Worm (Caenorhabditis elegans) whole organism, L4 larva: ENCODE results near the gene C16A3.2.

Experiments used
- F26F4.8 ChIP-seq: fragments of 200-800 bp; sonication (Bioruptor generic); conservative IDR thresholded peaks from 2 replicates; pipeline ENCODE4 v1.3.6; 2022; ENCODE audit warnings: missing genetic modification characterization, missing compliant biosample characterization
- R02D3.7 ChIP-seq: fragments of 150-350 bp; sonication (generic microtip); optimal IDR thresholded peaks from 3 replicates; lab custom pipeline; 2014; ENCODE audit warnings: missing biosample characterization, missing genetic modification characterization
- T20F7.1 ChIP-seq: fragments of 200-800 bp; sonication (Bioruptor generic); optimal IDR thresholded peaks from 2 replicates; lab custom pipeline; 2018; ENCODE audit warnings: mild to moderate bottlenecking, missing genetic modification characterization, missing compliant biosample characterization
- Y48G9A.11 ChIP-seq: fragments of 200-800 bp; sonication (Bioruptor generic); IDR thresholded peaks from 2 replicates; pipeline ENCODE4 v1.3.6; 2022; ENCODE audit warnings: missing genetic modification reagents, missing genetic modification characterization, missing compliant biosample characterization
- Y75B8A.6 ChIP-seq: fragments of 200-800 bp; sonication (Bioruptor generic); IDR thresholded peaks from 2 replicates; pipeline ENCODE4 v1.3.6; 2022; ENCODE audit warnings: missing genetic modification reagents, missing genetic modification characterization, missing compliant biosample characterization
- aha-1 ChIP-seq: fragments of 150-350 bp; peaks from one replicate; lab custom pipeline; 2014; ENCODE audit warnings: missing biosample characterization, missing genetic modification characterization
- ama-1 ChIP-seq: fragments of 150-350 bp; optimal IDR thresholded peaks from 2 replicates; lab custom pipeline; 2014; ENCODE audit warnings: inconsistent platforms, mixed read lengths
- arid-1 ChIP-seq: fragments of 200-800 bp; sonication (Bioruptor generic); conservative IDR thresholded peaks from 2 replicates; pipeline ENCODE4 v1.3.6; 2022; ENCODE audit warnings: missing genetic modification reagents, missing genetic modification characterization, missing compliant biosample characterization
- attf-4 ChIP-seq: sonication (generic microtip); optimal IDR thresholded peaks from 3 replicates; lab custom pipeline; 2017; ENCODE audit warnings: missing biosample characterization, missing genetic modification characterization
- ceh-28 ChIP-seq: fragments of 150-350 bp; optimal IDR thresholded peaks from 2 replicates; lab custom pipeline; 2014; ENCODE audit warnings: missing biosample characterization, missing genetic modification reagents, missing genetic modification characterization
- ceh-44 ChIP-seq: fragments of 200-800 bp; sonication (Bioruptor generic); IDR thresholded peaks from 2 replicates; pipeline ENCODE4 v1.3.6; 2022; ENCODE audit warnings: missing genetic modification reagents, missing genetic modification characterization, missing compliant biosample characterization
- cey-2 ChIP-seq: sonication (generic microtip); optimal IDR thresholded peaks from 3 replicates; lab custom pipeline; 2017; ENCODE audit warnings: missing genetic modification characterization, mild to moderate bottlenecking, missing compliant biosample characterization, antibody characterized with exemption, borderline replicate concordance; ENCODE audit not compliant: insufficient read depth
- ctbp-1 ChIP-seq: fragments of 200-800 bp; sonication (Bioruptor generic); IDR thresholded peaks from 2 replicates; pipeline ENCODE4 v1.3.6; 2022; ENCODE audit warnings: missing genetic modification reagents, missing genetic modification characterization, missing compliant biosample characterization
- daf-8 ChIP-seq: fragments of 200-800 bp; sonication (Bioruptor generic); IDR thresholded peaks from 2 replicates; pipeline ENCODE4 v1.3.6; 2022; ENCODE audit warnings: missing genetic modification characterization, missing compliant biosample characterization
- dmd-6 ChIP-seq: fragments of 200-800 bp; sonication (Bioruptor generic); IDR thresholded peaks from 2 replicates; pipeline ENCODE4 v1.3.6; 2022; ENCODE audit warnings: missing genetic modification reagents, missing genetic modification characterization, missing compliant biosample characterization
- dmd-9 ChIP-seq: fragments of 200-800 bp; sonication (Bioruptor generic); IDR thresholded peaks from 2 replicates; pipeline ENCODE4 v1.3.6; 2022; ENCODE audit warnings: missing genetic modification reagents, missing genetic modification characterization, missing compliant biosample characterization
- duxl-1 ChIP-seq: sonication (generic microtip); optimal IDR thresholded peaks from 2 replicates; lab custom pipeline; 2016; ENCODE audit warnings: mild to moderate bottlenecking, missing genetic modification characterization, moderate library complexity, missing compliant biosample characterization; ENCODE audit not compliant: poor library complexity
- dve-1 ChIP-seq: sonication (generic microtip); optimal IDR thresholded peaks from 2 replicates; lab custom pipeline; 2017; ENCODE audit warnings: antibody characterized with exemption, mild to moderate bottlenecking, missing genetic modification characterization, missing compliant biosample characterization; ENCODE audit not compliant: insufficient read depth
- gei-8 ChIP-seq: fragments of 200-800 bp; sonication (Bioruptor generic); optimal IDR thresholded peaks from 2 replicates; lab custom pipeline; 2018; ENCODE audit warnings: mild to moderate bottlenecking, missing genetic modification characterization, missing compliant biosample characterization
- hif-1 ChIP-seq, 2 experiments: sonication (generic microtip); optimal IDR thresholded peaks; 2 replicates each; lab custom pipeline; 2016 to 2017; ENCODE audit warnings: missing compliant biosample characterization in 2 of 2, missing genetic modification characterization in 2 of 2, missing genetic modification reagents in 2 of 2, missing genotype in 2 of 2, mild to moderate bottlenecking in 1 of 2
- hmg-1.1 ChIP-seq: fragments of 200-800 bp; sonication (Bioruptor generic); IDR thresholded peaks from 2 replicates; pipeline ENCODE4 v1.3.6; 2022; ENCODE audit warnings: missing genetic modification reagents, missing genetic modification characterization, missing compliant biosample characterization
- jun-1 ChIP-seq: fragments of 150-350 bp; optimal IDR thresholded peaks from 2 replicates; lab custom pipeline; 2014; ENCODE audit warnings: missing biosample characterization, missing genetic modification reagents, missing genetic modification characterization
- lim-7 ChIP-seq: fragments of 200-800 bp; sonication (Bioruptor generic); IDR thresholded peaks from 2 replicates; pipeline ENCODE4 v1.3.6; 2022; ENCODE audit warnings: missing genetic modification characterization, missing compliant biosample characterization
- lin-1 ChIP-seq: fragments of 200-800 bp; sonication (Bioruptor generic); IDR thresholded peaks from 2 replicates; pipeline ENCODE4 v1.3.6; 2022; ENCODE audit warnings: missing genetic modification reagents, missing genetic modification characterization, missing compliant biosample characterization
- lin-13 ChIP-seq: fragments of 150-350 bp; optimal IDR thresholded peaks from 2 replicates; lab custom pipeline; 2014; ENCODE audit warnings: missing biosample characterization, missing genetic modification reagents, missing genetic modification characterization
- lin-15B ChIP-seq: fragments of 150-350 bp; sonication (generic microtip); optimal IDR thresholded peaks from 3 replicates; lab custom pipeline; 2014; ENCODE audit warnings: missing biosample characterization, missing genetic modification characterization
- lin-29 ChIP-seq: fragments of 200-800 bp; sonication (Bioruptor generic); IDR thresholded peaks from 2 replicates; pipeline ENCODE4 v1.3.6; 2022; ENCODE audit warnings: missing genetic modification reagents, missing genetic modification characterization, missing compliant biosample characterization
- lin-39 ChIP-seq: fragments of 150-350 bp; optimal IDR thresholded peaks from 2 replicates; lab custom pipeline; 2014; ENCODE audit warnings: missing biosample characterization, missing genetic modification reagents, missing genetic modification characterization
- lir-3 ChIP-seq: sonication (generic microtip); optimal IDR thresholded peaks from 2 replicates; lab custom pipeline; 2016; ENCODE audit warnings: mild to moderate bottlenecking, missing genetic modification characterization, missing compliant biosample characterization
- mep-1 ChIP-seq: fragments of 150-350 bp; sonication (generic microtip); optimal IDR thresholded peaks from 3 replicates; lab custom pipeline; 2014; ENCODE audit warnings: missing biosample characterization, missing genetic modification characterization
- mxl-2 ChIP-seq: fragments of 200-800 bp; sonication (Bioruptor generic); conservative IDR thresholded peaks from 2 replicates; pipeline ENCODE4 v1.3.6; 2022; ENCODE audit warnings: missing genetic modification reagents, missing genetic modification characterization, missing compliant biosample characterization
- nhr-102 ChIP-seq: sonication (generic microtip); optimal IDR thresholded peaks from 2 replicates; lab custom pipeline; 2016; ENCODE audit warnings: mild to moderate bottlenecking, missing genetic modification characterization, moderate library complexity, missing compliant biosample characterization
- nhr-11 ChIP-seq: fragments of 150-350 bp; optimal IDR thresholded peaks from 2 replicates; lab custom pipeline; 2014; ENCODE audit warnings: missing biosample characterization, missing genetic modification characterization
- nhr-237 ChIP-seq: sonication (generic microtip); optimal IDR thresholded peaks from 2 replicates; lab custom pipeline; 2017; ENCODE audit warnings: missing biosample characterization, missing genetic modification characterization
- nhr-28 ChIP-seq: fragments of 150-350 bp; optimal IDR thresholded peaks from 2 replicates; lab custom pipeline; 2014; ENCODE audit warnings: missing biosample characterization, missing genetic modification characterization
- nhr-6 ChIP-seq: fragments of 150-350 bp; optimal IDR thresholded peaks from 2 replicates; lab custom pipeline; 2014; ENCODE audit warnings: missing biosample characterization, missing genetic modification characterization
- nhr-77 ChIP-seq: fragments of 150-350 bp; optimal IDR thresholded peaks from 2 replicates; lab custom pipeline; 2014; ENCODE audit warnings: missing biosample characterization, missing genetic modification characterization
- pqm-1 ChIP-seq: sonication (generic microtip); optimal IDR thresholded peaks from 2 replicates; lab custom pipeline; 2017; ENCODE audit warnings: missing biosample characterization, missing genetic modification characterization
- rbr-2 ChIP-seq: sonication (generic microtip); optimal IDR thresholded peaks from 2 replicates; lab custom pipeline; 2016; ENCODE audit warnings: missing genotype, missing genetic modification characterization, missing compliant biosample characterization
- saeg-2 ChIP-seq: fragments of 200-800 bp; sonication (Bioruptor generic); IDR thresholded peaks from 2 replicates; pipeline ENCODE4 v1.3.6; 2022; ENCODE audit warnings: missing genetic modification reagents, missing genetic modification characterization, missing compliant biosample characterization
- snpc-4 ChIP-seq: fragments of 150-350 bp; optimal IDR thresholded peaks from 2 replicates; lab custom pipeline; 2014; ENCODE audit warnings: missing biosample characterization, missing genetic modification characterization
- unc-39 ChIP-seq: sonication (generic microtip); optimal IDR thresholded peaks from 2 replicates; lab custom pipeline; 2017; ENCODE audit warnings: missing biosample characterization, missing genetic modification characterization
- unc-62 ChIP-seq, 3 experiments: fragments of 150-350 bp in 1 of 3; sonication (generic microtip); optimal IDR thresholded peaks in 2 of 3; peaks in 1 of 3; 1 replicate in 1 of 3; 2 replicates in 2 of 3; lab custom pipeline; 2014 to 2017; ENCODE audit warnings: missing biosample characterization in 3 of 3, missing genetic modification characterization in 3 of 3, missing genetic modification reagents in 3 of 3, missing genotype in 1 of 3
- zag-1 ChIP-seq: fragments of 150-350 bp; optimal IDR thresholded peaks from 2 replicates; lab custom pipeline; 2014; ENCODE audit warnings: missing biosample characterization, missing genetic modification characterization
- zfp-2 ChIP-seq: sonication (generic microtip); optimal IDR thresholded peaks from 2 replicates; lab custom pipeline; 2016; ENCODE audit warnings: mild to moderate bottlenecking, missing genetic modification characterization, missing compliant biosample characterization
- zfp-3 ChIP-seq: fragments of 200-800 bp; sonication (Bioruptor generic); conservative IDR thresholded peaks from 2 replicates; pipeline ENCODE4 v1.3.6; 2022; ENCODE audit warnings: missing genetic modification reagents, missing genetic modification characterization, missing compliant biosample characterization
- ztf-11 ChIP-seq: fragments of 150-350 bp; optimal IDR thresholded peaks from 2 replicates; lab custom pipeline; 2014; ENCODE audit warnings: missing biosample characterization, missing genetic modification characterization

Gene C16A3.2

DNA sequence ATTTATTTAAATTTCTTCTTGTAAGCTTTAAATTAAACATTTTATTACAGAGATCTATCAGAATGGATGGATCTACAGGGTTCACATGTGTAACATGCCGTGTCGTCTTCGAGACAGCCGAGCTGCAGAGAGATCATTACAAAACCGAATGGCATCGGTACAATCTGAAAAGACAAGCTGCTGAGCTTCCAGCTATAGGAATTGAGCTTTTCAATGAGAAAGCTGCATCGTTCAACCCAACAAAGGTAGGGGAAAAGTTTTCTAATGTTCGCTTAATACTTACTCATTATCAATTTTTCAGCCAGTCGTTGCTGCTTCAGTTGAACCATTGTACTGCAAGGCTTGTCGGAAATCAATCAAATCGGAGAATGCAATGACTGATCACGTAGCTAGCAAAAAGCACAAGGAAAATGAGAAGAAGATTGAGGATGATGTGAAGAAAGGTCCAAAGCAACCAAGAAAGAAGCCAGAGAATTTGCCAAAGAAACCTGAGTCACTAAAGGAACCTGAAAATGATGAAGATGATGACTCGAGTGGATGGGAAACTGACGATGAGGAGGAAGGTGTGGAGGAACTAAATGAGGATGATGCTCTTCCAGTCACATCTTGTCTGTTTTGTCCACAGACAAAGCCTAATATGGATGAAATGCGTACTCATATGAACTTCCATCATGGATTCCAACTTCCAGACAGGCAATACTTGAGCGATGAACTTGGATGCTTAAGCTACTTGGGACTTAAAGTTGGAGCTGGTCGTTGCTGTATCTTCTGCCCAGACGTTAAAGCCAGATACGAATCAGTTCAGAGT lies 7.8 kb upstream of the C16A3.2 start, which contains the start of gene znf-622:
Gene znf-622, plus strand, starts transcription at position 51 of the 808 bp plus-strand sequence.
- TF ChIP-seq dmd-6 (GFP tag; lab: Robert Waterston, UW) (no peak), lin-39 (tag; lab: Kevin White, UChicago) (no peak), cey-2 (tag; lab: Kevin White, UChicago) (no peak), lin-1 (GFP tag; lab: Robert Waterston, UW) (no peak), snpc-4 (tag; lab: Kevin White, UChicago) (no peak), zag-1 (no peak), attf-4 (tag; lab: Kevin White, UChicago) (no peak), lin-13 (GFP tag; lab: Kevin White, UChicago) (no peak), ceh-44 (GFP tag; lab: Robert Waterston, UW) (no peak), lir-3 (tag; lab: Kevin White, UChicago) (no peak), R02D3.7 (tag; lab: Kevin White, UChicago) (no peak), saeg-2 (GFP tag; lab: Robert Waterston, UW) (no peak), ama-1 (peak; percentile 14), zfp-3 (no peak), aha-1 (no peak), unc-62 (GFP tag; optimal IDR thresholded peaks at IDR 0.05 in 1 of 2; lab: Kevin White, UChicago) (peak in 1 of 2 experiments; percentile 91), unc-62 (tag; optimal IDR thresholded peaks at IDR 0.05; lab: Kevin White, UChicago) (no peak), unc-39 (no peak), F26F4.8 (GFP tag; lab: Robert Waterston, UW) (no peak)

DNA sequence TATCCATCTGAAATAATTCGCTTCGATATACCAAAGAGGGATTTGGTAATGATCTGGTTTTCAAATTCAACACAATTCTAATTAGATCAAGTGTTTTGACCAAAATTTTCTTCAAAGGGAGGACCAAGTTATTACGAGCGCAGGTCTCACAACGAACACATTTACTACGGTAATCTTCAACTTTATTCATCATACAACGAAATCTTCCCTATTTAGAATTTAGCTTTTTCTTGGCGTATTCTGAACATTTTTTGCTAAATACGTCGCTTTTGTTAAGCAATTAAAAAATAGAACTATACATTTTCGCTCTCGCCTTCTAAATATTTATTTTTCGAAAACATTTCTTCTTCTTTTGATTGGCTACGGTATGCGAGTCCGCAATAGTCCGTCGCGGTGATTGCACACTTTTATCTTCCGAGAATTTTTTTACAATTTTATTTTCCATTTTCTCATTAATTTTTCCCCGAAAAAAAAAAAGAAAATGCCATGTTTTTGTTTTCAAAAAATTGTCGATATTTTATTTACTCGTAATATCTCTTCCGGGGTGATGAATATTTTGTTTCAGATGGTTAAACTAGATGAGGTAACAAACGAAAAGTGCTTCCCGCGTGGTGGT lies 6.5 kb upstream of the C16A3.2 start, which contains the start of gene let-716:
Gene let-716, plus strand, starts transcription at position 566 of the 616 bp plus-strand sequence.
- TF ChIP-seq unc-62 (GFP tag; optimal IDR thresholded peaks at IDR 0.05 in 1 of 2; lab: Kevin White, UChicago) (peak in 1 of 2 experiments; percentile 14), unc-62 (tag; optimal IDR thresholded peaks at IDR 0.05; lab: Kevin White, UChicago) (no peak), nhr-6 (tag; lab: Kevin White, UChicago) (no peak), dmd-9 (GFP tag; lab: Robert Waterston, UW) (no peak), nhr-102 (tag; lab: Kevin White, UChicago) (no peak), ztf-11 (tag; lab: Kevin White, UChicago) (no peak), lin-1 (GFP tag; lab: Robert Waterston, UW) (no peak), arid-1 (GFP tag; lab: Robert Waterston, UW) (no peak), lim-7 (GFP tag; lab: Robert Waterston, UW) (no peak), ceh-28 (tag; lab: Kevin White, UChicago) (no peak), nhr-77 (tag; lab: Kevin White, UChicago) (no peak), T20F7.1 (GFP tag; lab: Kevin White, UChicago) (no peak), jun-1 (no peak), mep-1 (tag; lab: Kevin White, UChicago) (peak; percentile 8), aha-1 (no peak), nhr-28 (tag; lab: Kevin White, UChicago) (peak; percentile 5), dmd-6 (GFP tag; lab: Robert Waterston, UW) (no peak), attf-4 (tag; lab: Kevin White, UChicago) (no peak), zfp-2 (tag; lab: Kevin White, UChicago) (no peak), lin-15B (tag; lab: Kevin White, UChicago) (no peak), Y48G9A.11 (no peak), lir-3 (tag; lab: Kevin White, UChicago) (no peak), duxl-1 (tag; lab: Kevin White, UChicago) (no peak), nhr-237 (tag; lab: Kevin White, UChicago) (no peak), Y75B8A.6 (GFP tag; lab: Robert Waterston, UW) (no peak), gei-8 (GFP tag; lab: Kevin White, UChicago) (no peak), lin-29 (GFP tag; lab: Robert Waterston, UW) (no peak), hif-1 (tag; optimal IDR thresholded peaks at IDR 0.05; lab: Kevin White, UChicago) (peak in 1 of 2 experiments; percentile 20), nhr-11 (tag; lab: Kevin White, UChicago) (no peak), rbr-2 (no peak), dve-1 (tag; lab: Kevin White, UChicago) (peak; percentile 19), daf-8 (GFP tag; lab: Robert Waterston, UW) (no peak), hmg-1.1 (GFP tag; lab: Robert Waterston, UW) (0 out of 2 replicates have a peak, but pooled peaks have one; percentile 46), ctbp-1 (GFP tag; lab: Robert Waterston, UW) (no peak), pqm-1 (tag; lab: Kevin White, UChicago) (no peak), mxl-2 (GFP tag; lab: Robert Waterston, UW) (no peak)
